Worm (Caenorhabditis elegans): ENCODE results near the gene crp-1.

Gene crp-1

ce11 chrV:10464160-10464559, 14.2 kb upstream of the crp-1 start:
- TF ChIP-seq dao-5 (tag; optimal IDR thresholded peaks at IDR 0.05) (no peak), him-1 (tag; optimal IDR thresholded peaks at IDR 0.05) (no peak), W03F9.2 (tag; optimal IDR thresholded peaks at IDR 0.05) (no peak)

ce11 chrV:10464746-10465145, 13.6 kb upstream of the crp-1 start:
- TF ChIP-seq dao-5 (tag; optimal IDR thresholded peaks at IDR 0.05) (no peak), him-1 (tag; optimal IDR thresholded peaks at IDR 0.05) (no peak), W03F9.2 (tag; optimal IDR thresholded peaks at IDR 0.05) (no peak)

- TF ChIP-seq W03F9.2 (tag; optimal IDR thresholded peaks at IDR 0.05) = no peak
- no peak for TF ChIP-seq him-1 (tag; optimal IDR thresholded peaks at IDR 0.05)
- no peak for TF ChIP-seq dao-5 (tag; optimal IDR thresholded peaks at IDR 0.05)
Observed at ce11 chrV:10465478-10465877, 12.9 kb upstream of the crp-1 start.

ce11 chrV:10466607-10467092, 11.7 kb upstream of the crp-1 start:
- TF ChIP-seq him-1 (tag; optimal IDR thresholded peaks at IDR 0.05) = peak; percentile 85
- TF ChIP-seq W03F9.2 (tag; optimal IDR thresholded peaks at IDR 0.05) = peak; percentile 81
- TF ChIP-seq dao-5 (tag; optimal IDR thresholded peaks at IDR 0.05) = no peak

ce11 chrV:10467104-10467503, 11.3 kb upstream of the crp-1 start:
- TF ChIP-seq W03F9.2 (tag; optimal IDR thresholded peaks at IDR 0.05) = no peak
- TF ChIP-seq him-1 (tag; optimal IDR thresholded peaks at IDR 0.05) = no peak
- no peak for TF ChIP-seq dao-5 (tag; optimal IDR thresholded peaks at IDR 0.05)

ce11 chrV:10467659-10468058, 10.7 kb upstream of the crp-1 start:
- TF ChIP-seq dao-5 (tag; optimal IDR thresholded peaks at IDR 0.05) = no peak
- TF ChIP-seq him-1 (tag; optimal IDR thresholded peaks at IDR 0.05) = no peak
- no peak for TF ChIP-seq W03F9.2 (tag; optimal IDR thresholded peaks at IDR 0.05)

ce11 chrV:10468190-10468589, 10.2 kb upstream of the crp-1 start, which contains the start of gene egl-9:
egl-9 (plus strand) TSS chrV:10468517.
- TF ChIP-seq W03F9.2 (tag; optimal IDR thresholded peaks at IDR 0.05) (no peak), him-1 (tag; optimal IDR thresholded peaks at IDR 0.05) (no peak), dao-5 (tag; optimal IDR thresholded peaks at IDR 0.05) (no peak)

- TF ChIP-seq dao-5 (tag; optimal IDR thresholded peaks at IDR 0.05) (no peak), W03F9.2 (tag; optimal IDR thresholded peaks at IDR 0.05) (no peak), him-1 (tag; optimal IDR thresholded peaks at IDR 0.05) (no peak)
Observed at ce11 chrV:10468709-10469108, 9.7 kb upstream of the crp-1 start.

- TF ChIP-seq him-1 (tag; optimal IDR thresholded peaks at IDR 0.05) = no peak
Observed at ce11 chrV:10469845-10470244, 8.5 kb upstream of the crp-1 start.

ce11 chrV:10471007-10471406, 7.4 kb upstream of the crp-1 start:
- TF ChIP-seq dao-5 (tag; optimal IDR thresholded peaks at IDR 0.05) = no peak
- TF ChIP-seq W03F9.2 (tag; optimal IDR thresholded peaks at IDR 0.05) = no peak
- TF ChIP-seq him-1 (tag; optimal IDR thresholded peaks at IDR 0.05) = no peak

ce11 chrV:10472901-10473774, 5.2 kb upstream of the crp-1 start:
- no peak for TF ChIP-seq dao-5 (tag; optimal IDR thresholded peaks at IDR 0.05)
- TF ChIP-seq him-1 (tag; optimal IDR thresholded peaks at IDR 0.05) = no peak
- no peak for TF ChIP-seq W03F9.2 (tag; optimal IDR thresholded peaks at IDR 0.05)

ce11 chrV:10474040-10474439, 4.3 kb upstream of the crp-1 start:
- TF ChIP-seq him-1 (tag; optimal IDR thresholded peaks at IDR 0.05) (no peak), dao-5 (tag; optimal IDR thresholded peaks at IDR 0.05) (no peak), W03F9.2 (tag; optimal IDR thresholded peaks at IDR 0.05) (no peak)

- no peak for TF ChIP-seq dao-5 (tag; optimal IDR thresholded peaks at IDR 0.05)
- no peak for TF ChIP-seq W03F9.2 (tag; optimal IDR thresholded peaks at IDR 0.05)
- TF ChIP-seq him-1 (tag; optimal IDR thresholded peaks at IDR 0.05) = no peak
Observed at ce11 chrV:10475421-10475820, 2.9 kb upstream of the crp-1 start.

ce11 chrV:10476864-10477443, 1.4 kb upstream of the crp-1 start:
- no peak for TF ChIP-seq W03F9.2 (tag; optimal IDR thresholded peaks at IDR 0.05)
- peak; percentile 23 for TF ChIP-seq him-1 (tag; optimal IDR thresholded peaks at IDR 0.05)
- no peak for TF ChIP-seq dao-5 (tag; optimal IDR thresholded peaks at IDR 0.05)
